Fruit fly (Drosophila melanogaster) whole organism, embryonic: Measurements from ENCODE around the gene SkpD.

Experiments used
- ATbp ChIP-seq: fragments of 200-800 bp; sonication (Bioruptor generic); optimal IDR thresholded peaks from 2 replicates; lab custom pipeline; 2017; ENCODE audit warnings: missing biosample characterization, mild to moderate bottlenecking, missing genetic modification characterization, missing genetic modification reagents
- Adf1 ChIP-seq: fragments of 200-800 bp; sonication (Bioruptor generic); IDR thresholded peaks from 2 replicates; pipeline ENCODE4 v1.3.6; 2022; ENCODE audit warnings: missing biosample characterization, missing genetic modification characterization
- Aef1 ChIP-seq: fragments of 200-800 bp; sonication (Bioruptor generic); IDR thresholded peaks from 3 replicates; pipeline ENCODE4 v1.3.6; 2022; ENCODE audit warnings: missing biosample characterization, missing genetic modification characterization
- Awh ChIP-seq: fragments of 200-800 bp; sonication (Bioruptor generic); IDR thresholded peaks from 2 replicates; pipeline ENCODE4, ENCODE4 v1.3.6; 2022; ENCODE audit warnings: missing biosample characterization, missing genetic modification characterization
- B-H1 ChIP-seq: fragments of 200-800 bp; sonication (Bioruptor generic); IDR thresholded peaks from 3 replicates; pipeline ENCODE4 v1.3.6; 2022; ENCODE audit warnings: missing biosample characterization, missing genetic modification characterization
- C15 ChIP-seq: fragments of 200-800 bp; sonication (Bioruptor generic); IDR thresholded peaks from 3 replicates; pipeline ENCODE4 v1.3.6; 2022; ENCODE audit warnings: missing biosample characterization, missing genetic modification characterization
- CG10147 ChIP-seq: fragments of 200-800 bp; sonication (Bioruptor generic); optimal IDR thresholded peaks from 2 replicates; lab custom pipeline; 2019; ENCODE audit warnings: missing biosample characterization, mild to moderate bottlenecking, missing genetic modification characterization, moderate library complexity
- CG11085 ChIP-seq: fragments of 200-800 bp; sonication (Bioruptor generic); IDR thresholded peaks from 2 replicates; pipeline ENCODE4 v1.3.6; 2022; ENCODE audit warnings: missing biosample characterization, missing genetic modification characterization
- CG11504 ChIP-seq: fragments of 200-800 bp; sonication (Bioruptor generic); optimal IDR thresholded peaks from 3 replicates; lab custom pipeline; 2019; ENCODE audit warnings: missing biosample characterization, mild to moderate bottlenecking, missing genetic modification characterization, moderate library complexity
- CG15011 ChIP-seq: fragments of 200-800 bp; sonication (Bioruptor generic); optimal IDR thresholded peaks from 3 replicates; lab custom pipeline; 2018; ENCODE audit warnings: missing biosample characterization, mild to moderate bottlenecking, missing genetic modification characterization
- CG15479 ChIP-seq: fragments of 200-800 bp; sonication (Bioruptor generic); optimal IDR thresholded peaks from 3 replicates; lab custom pipeline; 2019; ENCODE audit warnings: missing biosample characterization, mild to moderate bottlenecking, missing genetic modification characterization, moderate library complexity
- CG16813 ChIP-seq: fragments of 200-800 bp; sonication (Bioruptor generic); IDR thresholded peaks from 3 replicates; pipeline ENCODE4 v1.3.6; 2022; ENCODE audit warnings: missing biosample characterization, missing genetic modification characterization; ENCODE audit not compliant: partially characterized antibody
- CG1832 ChIP-seq: fragments of 200-800 bp; sonication (Bioruptor generic); optimal IDR thresholded peaks from 2 replicates; lab custom pipeline; 2017; ENCODE audit warnings: missing biosample characterization, mild to moderate bottlenecking, missing genetic modification characterization, inconsistent platforms
- CG31441 ChIP-seq: fragments of 200-800 bp; sonication (Bioruptor generic); IDR thresholded peaks from 2 replicates; pipeline ENCODE4 v1.3.6; 2022; ENCODE audit warnings: missing biosample characterization, missing genetic modification characterization
- CG3407 ChIP-seq: fragments of 200-800 bp; sonication (Bioruptor generic); optimal IDR thresholded peaks from 2 replicates; lab custom pipeline; 2018; ENCODE audit warnings: missing biosample characterization, mild to moderate bottlenecking, missing genetic modification characterization
- CG42726 ChIP-seq: fragments of 200-800 bp; sonication (Bioruptor generic); IDR thresholded peaks from 2 replicates; pipeline ENCODE4 v1.3.6; 2022; ENCODE audit warnings: missing biosample characterization, missing genetic modification characterization; ENCODE audit not compliant: partially characterized antibody
- CG4360 ChIP-seq: fragments of 200-800 bp; sonication (Bioruptor generic); IDR thresholded peaks from 2 replicates; pipeline ENCODE4 v1.3.6; 2022; ENCODE audit warnings: missing biosample characterization, missing genetic modification characterization
- CG6175 ChIP-seq: fragments of 200-800 bp; sonication (Bioruptor generic); IDR thresholded peaks from 3 replicates; pipeline ENCODE4 v1.3.6; 2022; ENCODE audit warnings: missing biosample characterization, missing genetic modification characterization
- CG7987 ChIP-seq: fragments of 200-800 bp; sonication (Bioruptor generic); optimal IDR thresholded peaks from 2 replicates; lab custom pipeline; 2018; ENCODE audit warnings: missing biosample characterization, mild to moderate bottlenecking, missing genetic modification characterization, moderate library complexity
- CG9932 ChIP-seq: fragments of 200-800 bp; sonication (Bioruptor generic); IDR thresholded peaks from 2 replicates; pipeline ENCODE4 v1.3.6; 2022; ENCODE audit warnings: missing biosample characterization, missing genetic modification characterization
- Camta ChIP-seq: fragments of 200-800 bp; sonication (Bioruptor generic); optimal IDR thresholded peaks from 2 replicates; lab custom pipeline; 2016; ENCODE audit warnings: missing biosample characterization, missing genetic modification characterization
- Deaf1 ChIP-seq: fragments of 200-800 bp; optimal IDR thresholded peaks from 3 replicates; lab custom pipeline; 2019; ENCODE audit warnings: missing biosample characterization, mild to moderate bottlenecking, missing genetic modification characterization, moderate library complexity
- Dfd ChIP-seq, 2 experiments: fragments of >200 bp; optimal IDR thresholded peaks; 2 replicates each; lab custom pipeline; 2017; ENCODE audit warnings: missing biosample characterization in 2 of 2, missing genetic modification characterization in 2 of 2
- Dip2 ChIP-seq: fragments of 200-800 bp; sonication (Bioruptor generic); IDR thresholded peaks from 2 replicates; pipeline ENCODE4 v1.3.6; 2022; ENCODE audit warnings: missing biosample characterization, missing genetic modification characterization
- Eip74EF ChIP-seq, 2 experiments: fragments of 200-800 bp in 1 of 2; fragments of >200 bp in 1 of 2; sonication (Bioruptor generic) in 1 of 2; optimal IDR thresholded peaks; 2 replicates each; lab custom pipeline; 2017 to 2019; ENCODE audit warnings: missing biosample characterization in 2 of 2, missing genetic modification characterization in 2 of 2, mild to moderate bottlenecking in 1 of 2, moderate library complexity in 1 of 2
- MBD-R2 ChIP-seq: fragments of 200-800 bp; sonication (Bioruptor generic); IDR thresholded peaks from 2 replicates; pipeline ENCODE4 v1.3.6; 2022; ENCODE audit warnings: missing biosample characterization, missing genetic modification characterization
- MTF-1 ChIP-seq: fragments of 200-800 bp; sonication (Bioruptor generic); optimal IDR thresholded peaks from 2 replicates; lab custom pipeline; 2018; ENCODE audit warnings: missing biosample characterization, mild to moderate bottlenecking, missing genetic modification characterization, borderline replicate concordance
- Med ChIP-seq: fragments of 200-800 bp; sonication (Bioruptor generic); peaks from one replicate; lab custom pipeline; 2016; ENCODE audit warnings: missing biosample characterization, missing genetic modification characterization, mild to moderate bottlenecking, inconsistent platforms, moderate library complexity
- Sry-δ ChIP-seq: fragments of 200-800 bp; sonication (Bioruptor generic); optimal IDR thresholded peaks from 2 replicates; lab custom pipeline; 2016; ENCODE audit warnings: missing biosample characterization, missing genetic modification characterization
- ash1 ChIP-seq: fragments of 200-800 bp; sonication (Bioruptor generic); optimal IDR thresholded peaks from 2 replicates; lab custom pipeline; 2018; ENCODE audit warnings: missing biosample characterization, mild to moderate bottlenecking, missing genetic modification characterization
- ato ChIP-seq: fragments of 200-800 bp; sonication (Bioruptor generic); IDR thresholded peaks from 2 replicates; pipeline ENCODE4 v1.3.6; 2022; ENCODE audit warnings: missing biosample characterization, missing genetic modification characterization; ENCODE audit not compliant: partially characterized antibody
- cg ChIP-seq: fragments of 200-800 bp; sonication (Bioruptor generic); optimal IDR thresholded peaks from 3 replicates; lab custom pipeline; 2019; ENCODE audit warnings: missing biosample characterization, mild to moderate bottlenecking, missing genetic modification characterization, moderate library complexity
- chinmo ChIP-seq: fragments of 200-800 bp; sonication (Bioruptor generic); IDR thresholded peaks from 4 replicates; pipeline ENCODE4 v1.3.6; 2022; ENCODE audit warnings: missing biosample characterization, missing genetic modification characterization; ENCODE audit not compliant: partially characterized antibody
- crol ChIP-seq: fragments of 200-800 bp; sonication (Bioruptor generic); IDR thresholded peaks from 2 replicates; pipeline ENCODE4 v1.3.6; 2022; ENCODE audit warnings: missing biosample characterization, missing genetic modification characterization
- eyg ChIP-seq: fragments of 200-800 bp; sonication (Bioruptor generic); optimal IDR thresholded peaks from 3 replicates; lab custom pipeline; 2016; ENCODE audit warnings: missing biosample characterization, missing genetic modification characterization
- fu2 ChIP-seq: fragments of 200-800 bp; sonication (Bioruptor generic); optimal IDR thresholded peaks from 2 replicates; lab custom pipeline; 2016; ENCODE audit warnings: missing biosample characterization, missing genetic modification characterization
- gsb-n ChIP-seq: fragments of 200-800 bp; sonication (Bioruptor generic); optimal IDR thresholded peaks from 3 replicates; lab custom pipeline; 2018; ENCODE audit warnings: missing biosample characterization, mild to moderate bottlenecking, missing genetic modification characterization
- hbn ChIP-seq: fragments of 200-800 bp; sonication (Bioruptor generic); IDR thresholded peaks from 2 replicates; pipeline ENCODE4 v1.3.6; 2022; ENCODE audit warnings: missing biosample characterization, missing genetic modification characterization; ENCODE audit not compliant: partially characterized antibody
- kni ChIP-seq: fragments of 200-800 bp; sonication (Bioruptor generic); optimal IDR thresholded peaks from 3 replicates; lab custom pipeline; 2017; ENCODE audit warnings: mild to moderate bottlenecking, missing biosample characterization, missing genetic modification reagents, missing genetic modification characterization
- pros ChIP-seq: fragments of 200-800 bp; sonication (Bioruptor generic); optimal IDR thresholded peaks from 3 replicates; lab custom pipeline; 2019; ENCODE audit warnings: missing biosample characterization, mild to moderate bottlenecking, missing genetic modification characterization, moderate library complexity
- psq ChIP-seq: fragments of 200-800 bp; sonication (Bioruptor generic); optimal IDR thresholded peaks from 2 replicates; lab custom pipeline; 2017; ENCODE audit warnings: missing biosample characterization, missing genetic modification characterization
- sens ChIP-seq: fragments of 200-800 bp; sonication (Bioruptor generic); peaks from one replicate; lab custom pipeline; 2016; ENCODE audit warnings: missing biosample characterization, missing genetic modification characterization
- sim ChIP-seq: fragments of 200-800 bp; sonication (Bioruptor generic); IDR thresholded peaks from 2 replicates; pipeline ENCODE4 v1.3.6; 2022; ENCODE audit warnings: missing biosample characterization, missing genetic modification characterization
- sna ChIP-seq: fragments of 200-800 bp; sonication (Bioruptor generic); IDR thresholded peaks from 2 replicates; pipeline ENCODE4 v1.3.6; 2022; ENCODE audit warnings: missing biosample characterization, missing genetic modification characterization; ENCODE audit not compliant: partially characterized antibody
- twi ChIP-seq: fragments of 200-800 bp; optimal IDR thresholded peaks from 2 replicates; lab custom pipeline; 2019; ENCODE audit warnings: missing biosample characterization, mild to moderate bottlenecking, missing genetic modification characterization, moderate library complexity
- tx ChIP-seq: fragments of 200-800 bp; sonication (Bioruptor generic); optimal IDR thresholded peaks from 2 replicates; lab custom pipeline; 2016; ENCODE audit warnings: missing biosample characterization, missing genetic modification characterization
- unpg ChIP-seq: fragments of 200-800 bp; sonication (Bioruptor generic); optimal IDR thresholded peaks from 3 replicates; lab custom pipeline; 2018; ENCODE audit warnings: missing biosample characterization, mild to moderate bottlenecking, missing genetic modification characterization, moderate library complexity
- usp ChIP-seq: fragments of >200 bp; optimal IDR thresholded peaks from 2 replicates; lab custom pipeline; 2017; ENCODE audit warnings: missing biosample characterization, missing genetic modification characterization

The SkpD gene

DNA sequence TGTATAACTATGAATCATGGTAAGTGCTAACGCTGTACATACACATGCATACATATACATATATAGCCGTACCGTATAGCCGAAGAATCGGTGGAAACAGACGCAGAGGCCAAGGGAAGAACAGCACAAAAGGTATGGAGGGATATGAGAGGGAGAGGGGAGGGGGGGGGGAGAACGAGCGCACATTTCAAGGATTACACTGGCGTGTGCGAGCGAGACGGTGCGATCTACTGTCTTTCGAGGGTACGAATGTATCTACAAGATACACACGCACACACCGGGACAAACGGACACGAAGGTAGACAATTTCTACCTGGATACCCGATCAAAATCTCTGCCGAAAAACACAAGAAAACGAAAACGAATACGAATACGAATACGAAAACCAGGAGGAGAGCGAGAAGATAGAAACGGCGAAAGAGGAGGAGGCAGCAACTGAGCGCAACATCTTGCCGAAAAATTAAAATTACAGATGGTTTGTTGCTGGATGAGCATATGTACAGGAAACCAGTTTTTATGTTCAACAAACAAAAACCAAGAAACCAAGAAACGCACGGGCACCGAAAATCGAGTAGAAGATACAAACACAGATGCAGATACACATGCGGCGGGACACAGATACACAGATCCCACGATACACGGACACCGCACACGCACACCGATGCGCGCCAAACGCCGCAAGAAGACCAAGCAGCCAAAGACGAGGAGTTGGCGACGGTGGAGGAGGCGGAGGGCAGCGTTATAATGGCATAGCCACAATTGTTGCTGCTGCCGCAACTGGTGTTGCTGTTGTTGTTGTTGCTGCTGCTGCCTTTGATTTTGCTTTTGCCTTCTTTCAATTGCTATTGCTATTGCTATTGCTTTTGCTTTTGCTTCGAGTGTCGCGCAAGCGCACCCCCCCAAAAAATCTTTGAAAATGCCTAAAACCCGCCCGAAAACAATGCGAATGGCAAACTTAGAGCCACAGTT is 38.5 kb upstream of the SkpD start:
- TF ChIP-seq unpg, result no peak
- TF ChIP-seq gsb-n (tag; lab: Kevin White, UChicago), result no peak
- TF ChIP-seq ash1 (GFP tag; lab: Kevin White, UChicago), result no peak
- peak; percentile 44 for TF ChIP-seq Deaf1 (tag; lab: Kevin White, UChicago)
- no peak for TF ChIP-seq CG42726
- no peak for TF ChIP-seq Camta (GFP tag; lab: Kevin White, UChicago)
- no peak for TF ChIP-seq hbn (GFP tag; lab: Robert Waterston, UW)
- TF ChIP-seq crol, result peak; percentile 92
- TF ChIP-seq MTF-1, result no peak
- peak; percentile 64 for TF ChIP-seq CG15479 (GFP tag; lab: Kevin White, UChicago)
- no peak for TF ChIP-seq MBD-R2 (GFP tag; lab: Robert Waterston, UW)
- TF ChIP-seq pros (GFP tag; lab: Kevin White, UChicago), result peak; percentile 93
- TF ChIP-seq Awh (GFP tag; lab: Robert Waterston, UW), result no peak
- peak; percentile 97 for TF ChIP-seq CG4360
- peak; percentile 54 for TF ChIP-seq kni (GFP tag; lab: Kevin White, UChicago)
- 0 out of 2 replicates have a peak, but pooled peaks have one; percentile 12 for TF ChIP-seq sna (GFP tag; lab: Robert Waterston, UW)
- 0 out of 3 replicates have a peak, but pooled peaks have one; percentile 13 for TF ChIP-seq Aef1 (GFP tag; lab: Robert Waterston, UW)
- peak; percentile 50 for TF ChIP-seq CG11504
- no peak for TF ChIP-seq sim (GFP tag; lab: Robert Waterston, UW)
- TF ChIP-seq chinmo (GFP tag; lab: Robert Waterston, UW), result 0 out of 4 replicates have a peak, but pooled peaks have one; percentile 53
- TF ChIP-seq CG31441 (GFP tag; lab: Robert Waterston, UW), result no peak
- no peak for TF ChIP-seq eyg (GFP tag; lab: Kevin White, UChicago)
- TF ChIP-seq Adf1 (GFP tag; lab: Robert Waterston, UW), result 0 out of 2 replicates have a peak, but pooled peaks have one; percentile 21
- TF ChIP-seq CG16813 (GFP tag; lab: Robert Waterston, UW), result no peak
- TF ChIP-seq CG3407 (GFP tag; lab: Kevin White, UChicago), result no peak
- peak; percentile 77 for TF ChIP-seq cg (GFP tag; lab: Kevin White, UChicago)
- TF ChIP-seq tx, result no peak
- TF ChIP-seq sens (GFP tag; lab: Kevin White, UChicago), result peak; percentile 20
- TF ChIP-seq ato, result no peak
- TF ChIP-seq psq (GFP tag; lab: Kevin White, UChicago), result peak; percentile 79
- TF ChIP-seq C15 (GFP tag; lab: Robert Waterston, UW), result no peak
- peak; percentile 55 for TF ChIP-seq ATbp (GFP tag; lab: Kevin White, UChicago)
- no peak for TF ChIP-seq CG11085 (GFP tag; lab: Robert Waterston, UW)
- TF ChIP-seq twi, result peak; percentile 89
- TF ChIP-seq CG7987, result no peak
- TF ChIP-seq Med (GFP tag; lab: Kevin White, UChicago), result peak; percentile 24
- no peak for TF ChIP-seq Dip2
- TF ChIP-seq Sry-δ (GFP tag; lab: Kevin White, UChicago), result no peak
- no peak for TF ChIP-seq usp (GFP tag; lab: Kevin White, UChicago)
- no peak for TF ChIP-seq fu2 (GFP tag; lab: Kevin White, UChicago)
- TF ChIP-seq Eip74EF (GFP tag; optimal IDR thresholded peaks at IDR 0.05; lab: Kevin White, UChicago), result no peak
- TF ChIP-seq Dfd (GFP tag; optimal IDR thresholded peaks at IDR 0.05; lab: Kevin White, UChicago), result no peak
- TF ChIP-seq CG1832 (GFP tag; lab: Kevin White, UChicago), result peak; percentile 49
- TF ChIP-seq CG6175 (GFP tag; lab: Robert Waterston, UW), result peak; percentile 77; the same call in 2 of the 3 replicates
- no peak for TF ChIP-seq B-H1 (GFP tag; lab: Robert Waterston, UW)
- no peak for TF ChIP-seq CG15011
- TF ChIP-seq CG10147 (GFP tag; lab: Kevin White, UChicago), result no peak
- 0 out of 2 replicates have a peak, but pooled peaks have one; percentile 23 for TF ChIP-seq CG9932
